Fruit fly (Drosophila melanogaster) whole organism, embryonic: Measurements from ENCODE around the gene CG5080.

Experiments used
- CG11398 ChIP-seq: fragments of 200-800 bp; sonication (Bioruptor generic); optimal IDR thresholded peaks from 2 replicates; lab custom pipeline; 2016; ENCODE audit warnings: missing biosample characterization, missing genetic modification characterization
- CG13123 ChIP-seq: fragments of 200-800 bp; sonication (Bioruptor generic); optimal IDR thresholded peaks from 2 replicates; lab custom pipeline; 2016; ENCODE audit warnings: missing biosample characterization, missing genetic modification characterization
- CG13296 ChIP-seq: fragments of 200-800 bp; sonication (Bioruptor generic); optimal IDR thresholded peaks from 3 replicates; lab custom pipeline; 2018; ENCODE audit warnings: missing biosample characterization, mild to moderate bottlenecking, missing genetic modification characterization
- CG13894 ChIP-seq: fragments of 200-800 bp; sonication (Bioruptor generic); optimal IDR thresholded peaks from 3 replicates; lab custom pipeline; 2018; ENCODE audit warnings: missing biosample characterization, mild to moderate bottlenecking, missing genetic modification characterization, moderate library complexity
- CG14710 ChIP-seq: fragments of 200-800 bp; sonication (Bioruptor generic); optimal IDR thresholded peaks from 3 replicates; lab custom pipeline; 2019; ENCODE audit warnings: missing biosample characterization, mild to moderate bottlenecking, missing genetic modification characterization, moderate library complexity
- CG15601 ChIP-seq: fragments of 200-800 bp; sonication (Bioruptor generic); optimal IDR thresholded peaks from 3 replicates; lab custom pipeline; 2019; ENCODE audit warnings: missing biosample characterization, mild to moderate bottlenecking, missing genetic modification characterization, moderate library complexity
- CG15696 ChIP-seq: fragments of 200-800 bp; sonication (Bioruptor generic); optimal IDR thresholded peaks from 2 replicates; lab custom pipeline; 2019; ENCODE audit warnings: missing biosample characterization, mild to moderate bottlenecking, missing genetic modification characterization, moderate library complexity
- CG17829 ChIP-seq: fragments of 200-800 bp; optimal IDR thresholded peaks from 2 replicates; lab custom pipeline; 2019; ENCODE audit warnings: missing biosample characterization, mild to moderate bottlenecking, missing genetic modification characterization, moderate library complexity
- CG18619 ChIP-seq: fragments of 200-800 bp; sonication (Bioruptor generic); optimal IDR thresholded peaks from 3 replicates; lab custom pipeline; 2017; ENCODE audit warnings: missing biosample characterization, mild to moderate bottlenecking, missing genetic modification characterization
- CG3281 ChIP-seq: fragments of 200-800 bp; sonication (Bioruptor generic); optimal IDR thresholded peaks from 3 replicates; lab custom pipeline; 2017; ENCODE audit warnings: missing biosample characterization, mild to moderate bottlenecking, missing genetic modification characterization
- CG3407 ChIP-seq: fragments of 200-800 bp; sonication (Bioruptor generic); optimal IDR thresholded peaks from 2 replicates; lab custom pipeline; 2018; ENCODE audit warnings: missing biosample characterization, mild to moderate bottlenecking, missing genetic modification characterization
- CG6683 ChIP-seq: fragments of 200-800 bp; sonication (Bioruptor generic); optimal IDR thresholded peaks from 2 replicates; lab custom pipeline; 2017; ENCODE audit warnings: missing biosample characterization, mild to moderate bottlenecking, missing genetic modification characterization, missing genetic modification reagents
- CG6854 ChIP-seq: fragments of 200-800 bp; sonication (Bioruptor generic); optimal IDR thresholded peaks from 3 replicates; lab custom pipeline; 2017; ENCODE audit warnings: missing biosample characterization, mild to moderate bottlenecking, missing genetic modification characterization
- CG7556 ChIP-seq: fragments of 200-800 bp; sonication (Bioruptor generic); optimal IDR thresholded peaks from 2 replicates; lab custom pipeline; 2017; ENCODE audit warnings: missing biosample characterization, mild to moderate bottlenecking, missing genetic modification characterization
- CG7963 ChIP-seq: fragments of 200-800 bp; sonication (Bioruptor generic); IDR thresholded peaks from 3 replicates; pipeline ENCODE4 v1.3.6; 2022; ENCODE audit warnings: missing biosample characterization, missing genetic modification characterization; ENCODE audit not compliant: partially characterized antibody
- Dbx ChIP-seq: fragments of 200-800 bp; sonication (Bioruptor generic); IDR thresholded peaks from 3 replicates; pipeline ENCODE4 v1.3.6; 2022; ENCODE audit warnings: missing biosample characterization, missing genetic modification characterization
- Dll ChIP-seq: fragments of 200-800 bp; sonication (Bioruptor generic); IDR thresholded peaks from 4 replicates; pipeline ENCODE4 v1.3.6; 2022; ENCODE audit warnings: missing biosample characterization, missing genetic modification characterization; ENCODE audit not compliant: partially characterized antibody
- GATAe ChIP-seq: fragments of 200-800 bp; sonication (Bioruptor generic); conservative IDR thresholded peaks from 2 replicates; pipeline ENCODE4 v1.3.6; 2022; ENCODE audit warnings: missing biosample characterization, missing genetic modification characterization
- MTF-1 ChIP-seq: fragments of 200-800 bp; sonication (Bioruptor generic); optimal IDR thresholded peaks from 2 replicates; lab custom pipeline; 2018; ENCODE audit warnings: missing biosample characterization, mild to moderate bottlenecking, missing genetic modification characterization, borderline replicate concordance
- Neu2 ChIP-seq: fragments of 200-800 bp; sonication (Bioruptor generic); optimal IDR thresholded peaks from 3 replicates; lab custom pipeline; 2016; ENCODE audit warnings: missing biosample characterization, missing genetic modification characterization, borderline replicate concordance
- TFAM ChIP-seq: fragments of 200-800 bp; sonication (Bioruptor generic); optimal IDR thresholded peaks from 2 replicates; lab custom pipeline; 2017; ENCODE audit warnings: missing biosample characterization, missing genetic modification characterization, inconsistent platforms
- Xrp1 ChIP-seq: fragments of 200-800 bp; sonication (Bioruptor generic); IDR thresholded peaks from 2 replicates; pipeline ENCODE4 v1.3.6; 2022; ENCODE audit warnings: missing biosample characterization, missing genetic modification characterization
- al ChIP-seq: fragments of 200-800 bp; sonication (Bioruptor generic); IDR thresholded peaks from 2 replicates; pipeline ENCODE4 v1.3.6; 2022; ENCODE audit warnings: missing biosample characterization, missing genetic modification characterization
- ara ChIP-seq: fragments of 200-800 bp; sonication (Bioruptor generic); IDR thresholded peaks from 2 replicates; pipeline ENCODE4 v1.3.6; 2022; ENCODE audit warnings: missing biosample characterization, missing genetic modification characterization
- ash1 ChIP-seq: fragments of 200-800 bp; sonication (Bioruptor generic); optimal IDR thresholded peaks from 2 replicates; lab custom pipeline; 2018; ENCODE audit warnings: missing biosample characterization, mild to moderate bottlenecking, missing genetic modification characterization
- bab2 ChIP-seq: fragments of 200-800 bp; sonication (Bioruptor generic); optimal IDR thresholded peaks from 2 replicates; lab custom pipeline; 2016; ENCODE audit warnings: missing biosample characterization, missing genetic modification characterization
- bowl ChIP-seq: fragments of 200-800 bp; sonication (Bioruptor generic); IDR thresholded peaks from 2 replicates; pipeline ENCODE4 v1.3.6; 2022; ENCODE audit warnings: missing biosample characterization, missing genetic modification characterization
- croc ChIP-seq: fragments of 200-800 bp; sonication (Bioruptor generic); conservative IDR thresholded peaks from 3 replicates; pipeline ENCODE4 v1.3.6; 2022; ENCODE audit warnings: missing biosample characterization, missing genetic modification characterization
- danr ChIP-seq: fragments of 200-800 bp; sonication (Bioruptor generic); IDR thresholded peaks from 2 replicates; pipeline ENCODE4 v1.3.6; 2022; ENCODE audit warnings: missing biosample characterization, missing genetic modification characterization
- dmrt99B ChIP-seq: fragments of 200-800 bp; sonication (Bioruptor generic); optimal IDR thresholded peaks from 2 replicates; lab custom pipeline; 2018; ENCODE audit warnings: missing biosample characterization, mild to moderate bottlenecking, missing genetic modification characterization, moderate library complexity
- en ChIP-seq: fragments of 200-800 bp; sonication (Bioruptor generic); optimal IDR thresholded peaks from 2 replicates; lab custom pipeline; 2016; ENCODE audit warnings: missing biosample characterization, missing genetic modification characterization
- exex ChIP-seq: fragments of 200-800 bp; sonication (Bioruptor generic); optimal IDR thresholded peaks from 4 replicates; lab custom pipeline; 2018; ENCODE audit warnings: missing biosample characterization, mild to moderate bottlenecking, missing genetic modification characterization, moderate library complexity
- fd102C ChIP-seq: fragments of 200-800 bp; sonication (Bioruptor generic); optimal IDR thresholded peaks from 2 replicates; lab custom pipeline; 2018; ENCODE audit warnings: missing biosample characterization, mild to moderate bottlenecking, missing genetic modification characterization, moderate library complexity
- fd64A ChIP-seq: fragments of 200-800 bp; sonication (Bioruptor generic); optimal IDR thresholded peaks from 3 replicates; lab custom pipeline; 2018; ENCODE audit warnings: missing biosample characterization, mild to moderate bottlenecking, missing genetic modification characterization
- gcm2 ChIP-seq: fragments of 200-800 bp; sonication (Bioruptor generic); optimal IDR thresholded peaks from 2 replicates; lab custom pipeline; 2016; ENCODE audit warnings: missing biosample characterization, missing genetic modification characterization
- hbn ChIP-seq: fragments of 200-800 bp; sonication (Bioruptor generic); IDR thresholded peaks from 2 replicates; pipeline ENCODE4 v1.3.6; 2022; ENCODE audit warnings: missing biosample characterization, missing genetic modification characterization; ENCODE audit not compliant: partially characterized antibody
- insv ChIP-seq, 2 experiments: fragments of 200-800 bp; sonication (Bioruptor generic); optimal IDR thresholded peaks; 3 replicates each; lab custom pipeline; 2016 to 2018; ENCODE audit warnings: missing biosample characterization in 2 of 2, missing genetic modification characterization in 2 of 2
- inv ChIP-seq: fragments of 200-800 bp; sonication (Bioruptor generic); IDR thresholded peaks from 2 replicates; pipeline ENCODE4 v1.3.6; 2022; ENCODE audit warnings: missing biosample characterization, missing genetic modification characterization; ENCODE audit not compliant: partially characterized antibody
- kay ChIP-seq: fragments of 200-800 bp; sonication (Bioruptor generic); optimal IDR thresholded peaks from 2 replicates; lab custom pipeline; 2016; ENCODE audit warnings: missing biosample characterization, missing genetic modification characterization
- pzg ChIP-seq: fragments of 200-800 bp; sonication (Bioruptor generic); optimal IDR thresholded peaks from 3 replicates; lab custom pipeline; 2018; ENCODE audit warnings: missing biosample characterization, mild to moderate bottlenecking, missing genetic modification characterization, moderate library complexity
- repo ChIP-seq: fragments of 200-800 bp; sonication (Bioruptor generic); optimal IDR thresholded peaks from 2 replicates; lab custom pipeline; 2016; ENCODE audit warnings: missing biosample characterization, missing genetic modification characterization
- ro ChIP-seq: fragments of 200-800 bp; sonication (Bioruptor generic); IDR thresholded peaks from 2 replicates; pipeline ENCODE4 v1.3.6; 2022; ENCODE audit warnings: missing biosample characterization, missing genetic modification characterization
- sima ChIP-seq: fragments of 200-800 bp; sonication (Bioruptor generic); optimal IDR thresholded peaks from 2 replicates; lab custom pipeline; 2016; ENCODE audit warnings: missing biosample characterization, missing genetic modification characterization
- slou ChIP-seq: fragments of 200-800 bp; sonication (Bioruptor generic); optimal IDR thresholded peaks from 3 replicates; lab custom pipeline; 2016; ENCODE audit warnings: missing biosample characterization, missing genetic modification characterization
- sna ChIP-seq: fragments of 200-800 bp; sonication (Bioruptor generic); IDR thresholded peaks from 2 replicates; pipeline ENCODE4 v1.3.6; 2022; ENCODE audit warnings: missing biosample characterization, missing genetic modification characterization; ENCODE audit not compliant: partially characterized antibody
- sob ChIP-seq: fragments of 200-800 bp; sonication (Bioruptor generic); IDR thresholded peaks from 2 replicates; pipeline ENCODE4 v1.3.6; 2022; ENCODE audit warnings: missing biosample characterization, missing genetic modification characterization
- zf30C ChIP-seq: fragments of 200-800 bp; sonication (Bioruptor generic); optimal IDR thresholded peaks from 3 replicates; lab custom pipeline; 2018; ENCODE audit warnings: missing biosample characterization, mild to moderate bottlenecking, missing genetic modification characterization

CG5080 gene

DNA sequence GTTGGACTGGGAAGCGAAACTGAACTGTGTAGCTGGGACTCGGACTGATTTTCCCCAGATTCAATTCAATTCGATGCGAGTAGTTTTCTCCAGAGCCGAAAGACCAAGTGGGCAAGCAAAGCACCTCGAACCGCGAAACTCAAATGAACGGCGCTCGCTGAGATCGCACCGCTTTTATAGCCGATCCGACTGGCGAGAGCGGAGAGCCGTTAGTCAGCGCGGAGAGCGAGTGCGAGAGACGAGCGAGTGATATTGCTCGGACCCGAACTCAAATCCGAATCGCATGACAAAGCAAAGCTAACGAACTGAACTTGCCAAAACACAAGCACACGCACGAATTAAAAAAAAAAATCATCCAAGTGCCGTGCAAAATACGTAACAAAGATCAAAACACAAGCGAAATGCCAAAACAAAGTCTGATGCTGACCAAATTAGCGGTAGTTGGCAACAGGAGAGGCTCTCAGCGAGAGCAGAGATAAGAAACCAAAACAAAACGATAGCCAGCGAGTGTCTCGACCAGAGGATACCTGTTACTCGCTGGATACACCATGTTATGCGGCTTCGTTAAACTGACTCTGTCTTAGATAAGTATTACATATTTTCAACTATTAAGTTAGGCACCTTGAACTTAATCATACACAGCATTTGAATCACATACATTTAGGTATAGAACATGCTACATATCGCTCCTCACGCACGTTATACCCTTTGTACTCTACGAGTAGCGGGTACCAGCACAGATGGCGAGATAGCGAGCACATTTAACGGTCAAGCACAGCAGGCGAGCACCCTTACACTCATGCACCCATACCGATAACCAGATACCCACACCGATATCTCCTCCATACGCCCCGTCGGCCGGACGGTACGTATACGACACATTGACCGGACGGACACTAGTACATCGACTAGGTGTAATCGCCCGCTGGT lies 44.5 kb downstream of the CG5080 start (continued):
- no peak for TF ChIP-seq CG15601 (tag; lab: Kevin White, UChicago)
- no peak for TF ChIP-seq sna (GFP tag; lab: Robert Waterston, UW)
- TF ChIP-seq Xrp1 (GFP tag; lab: Robert Waterston, UW): peak; percentile 75
- no peak for TF ChIP-seq TFAM (GFP tag; lab: Kevin White, UChicago)
- TF ChIP-seq zf30C (GFP tag; lab: Kevin White, UChicago): no peak
- TF ChIP-seq pzg: no peak
- no peak for TF ChIP-seq Neu2 (GFP tag; lab: Kevin White, UChicago)
- peak; percentile 81 for TF ChIP-seq al
- TF ChIP-seq inv (GFP tag; lab: Robert Waterston, UW): no peak
- peak; percentile 50 for TF ChIP-seq CG13296 (GFP tag; lab: Kevin White, UChicago)
- peak; percentile 35; the same call in 1 of the 2 replicates for TF ChIP-seq ro (GFP tag; lab: Robert Waterston, UW)
- peak; percentile 74 for TF ChIP-seq CG7556 (GFP tag; lab: Kevin White, UChicago)
- peak in 1 of 2 experiments; percentile 21 for TF ChIP-seq insv (GFP tag; optimal IDR thresholded peaks at IDR 0.05; lab: Kevin White, UChicago)
- peak; percentile 69 for TF ChIP-seq CG3281 (GFP tag; lab: Kevin White, UChicago)
- peak; percentile 68 for TF ChIP-seq CG6854
- no peak for TF ChIP-seq ash1
- peak; percentile 37; the same call in 1 of the 3 replicates for TF ChIP-seq croc (GFP tag; lab: Robert Waterston, UW)
- peak; percentile 21 for TF ChIP-seq CG17829
- TF ChIP-seq slou (GFP tag; lab: Kevin White, UChicago): peak; percentile 37
- no peak for TF ChIP-seq Dll (GFP tag; lab: Robert Waterston, UW)
- peak; percentile 75; the same call in 2 of the 3 replicates for TF ChIP-seq Dbx (GFP tag; lab: Robert Waterston, UW)
- no peak for TF ChIP-seq CG15696 (tag; lab: Kevin White, UChicago)
- TF ChIP-seq danr (GFP tag; lab: Robert Waterston, UW): peak; percentile 65; the same call in 1 of the 2 replicates
- peak; percentile 77 for TF ChIP-seq sob (GFP tag; lab: Robert Waterston, UW)
- peak; percentile 25 for TF ChIP-seq CG13123
- TF ChIP-seq en (GFP tag; lab: Kevin White, UChicago): peak; percentile 33
- TF ChIP-seq fd102C: peak; percentile 32
- peak; percentile 21 for TF ChIP-seq CG3407 (GFP tag; lab: Kevin White, UChicago)
- TF ChIP-seq CG13894 (tag; lab: Kevin White, UChicago): peak; percentile 13
- TF ChIP-seq sima (GFP tag; lab: Kevin White, UChicago): no peak
- TF ChIP-seq ara: peak; percentile 36; the same call in 1 of the 2 replicates
- peak; percentile 52 for TF ChIP-seq exex (tag; lab: Kevin White, UChicago)
- TF ChIP-seq fd64A (GFP tag; lab: Kevin White, UChicago): no peak
- peak; percentile 70 for TF ChIP-seq dmrt99B
- TF ChIP-seq CG7963 (GFP tag; lab: Robert Waterston, UW): no peak
- peak; percentile 79 for TF ChIP-seq CG18619 (GFP tag; lab: Kevin White, UChicago)
- TF ChIP-seq gcm2: peak; percentile 55
- TF ChIP-seq MTF-1 (GFP tag; lab: Kevin White, UChicago): peak; percentile 48
- no peak for TF ChIP-seq CG11398
- TF ChIP-seq repo: peak; percentile 13
- TF ChIP-seq CG14710 (tag; lab: Kevin White, UChicago): peak; percentile 23
- TF ChIP-seq bab2: peak; percentile 51
- peak; percentile 38 for TF ChIP-seq CG6683 (GFP tag; lab: Kevin White, UChicago)
- TF ChIP-seq hbn (GFP tag; lab: Robert Waterston, UW): no peak
- TF ChIP-seq GATAe (GFP tag; lab: Robert Waterston, UW): peak; percentile 85
- peak; percentile 44; the same call in 1 of the 2 replicates for TF ChIP-seq bowl (GFP tag; lab: Robert Waterston, UW)
- peak; percentile 61 for TF ChIP-seq kay
